Worm (Caenorhabditis elegans) whole organism, young adult: ENCODE data around the gene gstk-1.

Experiments used
- B0261.1 ChIP-seq: sonication (generic microtip); optimal IDR thresholded peaks from 2 replicates; lab custom pipeline; 2016; ENCODE audit warnings: mild to moderate bottlenecking, missing genetic modification characterization, moderate library complexity, missing compliant biosample characterization
- C06A6.2 ChIP-seq: fragments of 200-800 bp; sonication (Bioruptor generic); conservative IDR thresholded peaks from 2 replicates; pipeline ENCODE4 v1.3.6; 2022; ENCODE audit warnings: missing genetic modification characterization, missing compliant biosample characterization
- F23B12.7 ChIP-seq: sonication (generic microtip); optimal IDR thresholded peaks from 2 replicates; lab custom pipeline; 2017; ENCODE audit warnings: missing genetic modification characterization, mild to moderate bottlenecking, missing compliant biosample characterization, antibody characterized with exemption, moderate library complexity; ENCODE audit not compliant: insufficient read depth
- K11D2.4 ChIP-seq: fragments of 200-800 bp; sonication (Bioruptor generic); IDR thresholded peaks from 2 replicates; pipeline ENCODE4 v1.3.6; 2022; ENCODE audit warnings: missing genetic modification reagents, missing genetic modification characterization, missing compliant biosample characterization
- K12H6.12 ChIP-seq: fragments of 200-800 bp; sonication (Bioruptor generic); optimal IDR thresholded peaks from 2 replicates; lab custom pipeline; 2018; ENCODE audit warnings: mild to moderate bottlenecking, missing genetic modification characterization, missing compliant biosample characterization
- T07F8.4 ChIP-seq: sonication (generic microtip); optimal IDR thresholded peaks from 2 replicates; lab custom pipeline; 2016; ENCODE audit warnings: mild to moderate bottlenecking, missing genetic modification characterization, moderate library complexity, missing compliant biosample characterization
- Y53F4B.3 ChIP-seq: fragments of 200-800 bp; sonication (Bioruptor generic); IDR thresholded peaks from 2 replicates; pipeline ENCODE4 v1.3.6; 2022; ENCODE audit warnings: missing genetic modification reagents, missing genetic modification characterization, missing compliant biosample characterization
- Y56A3A.18 ChIP-seq: fragments of 200-800 bp; sonication (Bioruptor generic); IDR thresholded peaks from 2 replicates; pipeline ENCODE4 v1.3.6; 2022; ENCODE audit warnings: missing genetic modification reagents, missing genetic modification characterization, missing compliant biosample characterization
- Y79H2A.3 ChIP-seq: fragments of 200-800 bp; sonication (Bioruptor generic); conservative IDR thresholded peaks from 2 replicates; pipeline ENCODE4 v1.3.6; 2022; ENCODE audit warnings: missing genetic modification reagents, missing genetic modification characterization, missing compliant biosample characterization
- Y95B8A.8 ChIP-seq: fragments of 200-800 bp; sonication (Bioruptor generic); IDR thresholded peaks from 2 replicates; pipeline ENCODE4 v1.3.6; 2022; ENCODE audit warnings: missing genetic modification reagents, missing genetic modification characterization, missing compliant biosample characterization
- ZK185.1 ChIP-seq: sonication (generic microtip); optimal IDR thresholded peaks from 2 replicates; lab custom pipeline; 2016; ENCODE audit warnings: mild to moderate bottlenecking, missing genetic modification characterization, missing compliant biosample characterization; ENCODE audit not compliant: poor library complexity, severe bottlenecking
- attf-5 ChIP-seq: fragments of 200-800 bp; sonication (Bioruptor generic); optimal IDR thresholded peaks from 2 replicates; lab custom pipeline; 2018; ENCODE audit warnings: mild to moderate bottlenecking, missing genetic modification characterization, missing compliant biosample characterization
- cebp-1 ChIP-seq, 2 experiments: fragments of 200-800 bp in 1 of 2; sonication (Bioruptor generic) in 1 of 2; sonication (generic microtip) in 1 of 2; IDR thresholded peaks in 1 of 2; optimal IDR thresholded peaks in 1 of 2; 2 replicates each; pipeline versions ENCODE4 v1.3.6 to Lab custom; 2017 to 2022; ENCODE audit warnings: missing compliant biosample characterization in 2 of 2, missing genetic modification characterization in 2 of 2, mild to moderate bottlenecking in 1 of 2, missing genetic modification reagents in 1 of 2, moderate library complexity in 1 of 2
- cebp-2 ChIP-seq: fragments of 200-800 bp; sonication (Bioruptor generic); IDR thresholded peaks from 2 replicates; pipeline ENCODE4 v1.3.6; 2022; ENCODE audit warnings: missing genetic modification characterization, missing compliant biosample characterization
- die-1 ChIP-seq: sonication (generic microtip); optimal IDR thresholded peaks from 2 replicates; lab custom pipeline; 2016; ENCODE audit warnings: missing genotype, mild to moderate bottlenecking, missing genetic modification characterization, missing compliant biosample characterization
- dpff-1 ChIP-seq: sonication (generic microtip); optimal IDR thresholded peaks from 2 replicates; lab custom pipeline; 2017; ENCODE audit warnings: mild to moderate bottlenecking, missing genetic modification characterization, missing compliant biosample characterization
- egl-44 ChIP-seq: fragments of 200-800 bp; sonication (Bioruptor generic); IDR thresholded peaks from 2 replicates; pipeline ENCODE4 v1.3.6; 2022; ENCODE audit warnings: missing genetic modification reagents, missing genetic modification characterization, missing compliant biosample characterization
- egrh-3 ChIP-seq: fragments of 200-800 bp; sonication (Bioruptor generic); IDR thresholded peaks from 2 replicates; pipeline ENCODE4 v1.3.6; 2022; ENCODE audit warnings: missing genetic modification reagents, missing genetic modification characterization, missing compliant biosample characterization
- ekl-4 ChIP-seq: fragments of 200-800 bp; sonication (Bioruptor generic); IDR thresholded peaks from 2 replicates; pipeline ENCODE4 v1.3.6; 2022; ENCODE audit warnings: missing genetic modification reagents, missing genetic modification characterization, missing compliant biosample characterization
- ets-4 ChIP-seq: fragments of 200-800 bp; sonication (Bioruptor generic); optimal IDR thresholded peaks from 2 replicates; lab custom pipeline; 2018; ENCODE audit warnings: mild to moderate bottlenecking, missing genetic modification characterization, missing compliant biosample characterization
- him-1 ChIP-seq: sonication (generic microtip); optimal IDR thresholded peaks from 2 replicates; lab custom pipeline; 2016; ENCODE audit warnings: missing genotype, missing genetic modification reagents, missing genetic modification characterization, missing compliant biosample characterization
- hmg-20 ChIP-seq: fragments of 200-800 bp; sonication (Bioruptor generic); IDR thresholded peaks from 2 replicates; pipeline ENCODE4 v1.3.6; 2022; ENCODE audit warnings: missing genetic modification reagents, missing genetic modification characterization, missing compliant biosample characterization
- hrde-1 ChIP-seq: sonication (generic microtip); optimal IDR thresholded peaks from 2 replicates; lab custom pipeline; 2016; ENCODE audit warnings: missing genetic modification characterization, mild to moderate bottlenecking, missing compliant biosample characterization, moderate library complexity, missing genotype, missing genetic modification reagents, borderline replicate concordance
- let-526 ChIP-seq: fragments of 200-800 bp; sonication (Bioruptor generic); IDR thresholded peaks from 2 replicates; pipeline ENCODE4 v1.3.6; 2022; ENCODE audit warnings: missing genetic modification reagents, missing genetic modification characterization, missing compliant biosample characterization
- lin-40 ChIP-seq: sonication (generic microtip); optimal IDR thresholded peaks from 2 replicates; lab custom pipeline; 2016; ENCODE audit warnings: missing genetic modification characterization, mild to moderate bottlenecking, missing compliant biosample characterization, missing genotype, missing genetic modification reagents
- lin-54 ChIP-seq: fragments of 200-800 bp; sonication (Bioruptor generic); optimal IDR thresholded peaks from 2 replicates; lab custom pipeline; 2018; ENCODE audit warnings: mild to moderate bottlenecking, missing genetic modification characterization, missing compliant biosample characterization
- madf-10 ChIP-seq: sonication (generic microtip); optimal IDR thresholded peaks from 2 replicates; lab custom pipeline; 2016; ENCODE audit warnings: mild to moderate bottlenecking, missing genetic modification characterization, missing compliant biosample characterization
- madf-3 ChIP-seq: fragments of 200-800 bp; sonication (Bioruptor generic); IDR thresholded peaks from 2 replicates; pipeline ENCODE4 v1.3.6; 2022; ENCODE audit warnings: missing genetic modification reagents, missing genetic modification characterization, missing compliant biosample characterization
- madf-6 ChIP-seq: fragments of 200-800 bp; sonication (Bioruptor generic); IDR thresholded peaks from 2 replicates; pipeline ENCODE4 v1.3.6; 2022; ENCODE audit warnings: missing genetic modification reagents, missing genetic modification characterization, missing compliant biosample characterization
- mcd-1 ChIP-seq: fragments of 200-800 bp; sonication (Bioruptor generic); IDR thresholded peaks from 2 replicates; pipeline ENCODE4 v1.3.6; 2022; ENCODE audit warnings: missing genetic modification reagents, missing genetic modification characterization, missing compliant biosample characterization
- nfya-2 ChIP-seq: fragments of 200-800 bp; sonication (Bioruptor generic); IDR thresholded peaks from 2 replicates; pipeline ENCODE4 v1.3.6; 2022; ENCODE audit warnings: missing genetic modification reagents, missing genetic modification characterization, missing compliant biosample characterization
- nhr-80 ChIP-seq: sonication (generic microtip); optimal IDR thresholded peaks from 2 replicates; lab custom pipeline; 2016; ENCODE audit warnings: missing genetic modification characterization, missing compliant biosample characterization
- nhr-90 ChIP-seq: sonication (generic microtip); optimal IDR thresholded peaks from 2 replicates; lab custom pipeline; 2016; ENCODE audit warnings: missing genotype, mild to moderate bottlenecking, missing genetic modification characterization, missing compliant biosample characterization
- sea-2 ChIP-seq: fragments of 200-800 bp; sonication (Bioruptor generic); IDR thresholded peaks from 2 replicates; pipeline ENCODE4 v1.3.6; 2022; ENCODE audit warnings: missing genetic modification characterization, missing compliant biosample characterization
- somi-1 ChIP-seq: fragments of 200-800 bp; sonication (Bioruptor generic); optimal IDR thresholded peaks from 2 replicates; lab custom pipeline; 2018; ENCODE audit warnings: mild to moderate bottlenecking, missing genetic modification characterization, missing compliant biosample characterization
- tlf-1 ChIP-seq: fragments of 200-800 bp; sonication (Bioruptor generic); optimal IDR thresholded peaks from 2 replicates; lab custom pipeline; 2018; ENCODE audit warnings: mild to moderate bottlenecking, missing genetic modification characterization, missing compliant biosample characterization
- unc-130 ChIP-seq: sonication (generic microtip); optimal IDR thresholded peaks from 2 replicates; lab custom pipeline; 2016; ENCODE audit warnings: missing genetic modification reagents, missing genetic modification characterization, missing compliant biosample characterization
- unc-62 ChIP-seq: fragments of 150-350 bp; optimal IDR thresholded peaks from 2 replicates; lab custom pipeline; 2014; ENCODE audit warnings: missing biosample characterization, missing genetic modification reagents, missing genetic modification characterization
- zim-3 ChIP-seq: sonication (generic microtip); optimal IDR thresholded peaks from 2 replicates; lab custom pipeline; 2017; ENCODE audit warnings: mild to moderate bottlenecking, missing genetic modification characterization, moderate library complexity, missing compliant biosample characterization
- ztf-26 ChIP-seq: sonication (generic microtip); optimal IDR thresholded peaks from 2 replicates; lab custom pipeline; 2017; ENCODE audit warnings: missing genetic modification characterization, missing compliant biosample characterization
- ztf-28 ChIP-seq: fragments of 200-800 bp; sonication (Bioruptor generic); IDR thresholded peaks from 2 replicates; pipeline ENCODE4 v1.3.6; 2022; ENCODE audit warnings: missing genetic modification reagents, missing genetic modification characterization, missing compliant biosample characterization
- ztf-3 ChIP-seq: fragments of 200-800 bp; sonication (Bioruptor generic); optimal IDR thresholded peaks from 2 replicates; lab custom pipeline; 2018; ENCODE audit warnings: mild to moderate bottlenecking, missing genetic modification characterization, missing compliant biosample characterization

Gene gstk-1

ce11 chrII:9636300-9636699 is 20.2 kb upstream of the gstk-1 start, which contains the start of gene ZK1307.7:
TSS of gene ZK1307.7 (plus strand) at chrII:9636600.
- TF ChIP-seq K11D2.4 (GFP tag; lab: Robert Waterston, UW) (no peak), Y95B8A.8 (GFP tag; lab: Robert Waterston, UW) (no peak), ekl-4 (GFP tag; lab: Robert Waterston, UW) (no peak), mcd-1 (GFP tag; lab: Robert Waterston, UW) (no peak), T07F8.4 (tag; lab: Kevin White, UChicago) (no peak), cebp-1 (GFP tag; IDR thresholded peaks at IDR 0.05; lab: Robert Waterston, UW) (no peak), cebp-1 (tag; optimal IDR thresholded peaks at IDR 0.05; lab: Kevin White, UChicago) (no peak), him-1 (tag; lab: Kevin White, UChicago) (no peak), Y56A3A.18 (GFP tag; lab: Robert Waterston, UW) (no peak), somi-1 (GFP tag; lab: Kevin White, UChicago) (no peak), nhr-90 (no peak), unc-62 (GFP tag; lab: Kevin White, UChicago) (no peak), nfya-2 (no peak)
- TF ChIP-seq, all 124 proteins: peak for 0

ce11 chrII:9644438-9644837 is 12.1 kb upstream of the gstk-1 start, which contains the start of gene fzr-1:
TSS of gene fzr-1 (minus strand) at chrII:9644466.
- TF ChIP-seq cebp-1 (GFP tag; IDR thresholded peaks at IDR 0.05; lab: Robert Waterston, UW) (no peak), cebp-1 (tag; optimal IDR thresholded peaks at IDR 0.05; lab: Kevin White, UChicago) (no peak), cebp-2 (GFP tag; lab: Robert Waterston, UW) (no peak), ztf-3 (no peak), lin-40 (tag; lab: Kevin White, UChicago) (no peak), C06A6.2 (no peak), nfya-2 (no peak), unc-130 (GFP tag; lab: Kevin White, UChicago) (no peak), sea-2 (GFP tag; lab: Robert Waterston, UW) (no peak), hrde-1 (tag; lab: Kevin White, UChicago) (no peak), F23B12.7 (tag; lab: Kevin White, UChicago) (no peak), zim-3 (no peak), dpff-1 (tag; lab: Kevin White, UChicago) (no peak)

ce11 chrII:9644940-9645634 is 11.4 kb upstream of the gstk-1 start:
- TF ChIP-seq egrh-3 (no peak), madf-6 (0 out of 2 replicates have a peak, but pooled peaks have one; percentile 31), ets-4 (GFP tag; lab: Kevin White, UChicago) (no peak), nhr-80 (tag; lab: Kevin White, UChicago) (peak; percentile 50)

- TF ChIP-seq ZK185.1 (tag; lab: Kevin White, UChicago): no peak
- TF ChIP-seq madf-10: no peak
- no peak for TF ChIP-seq Y79H2A.3 (GFP tag; lab: Robert Waterston, UW)
- TF ChIP-seq him-1 (tag; lab: Kevin White, UChicago): no peak
- no peak for TF ChIP-seq zim-3
- no peak for TF ChIP-seq die-1 (tag; lab: Kevin White, UChicago)
- no peak for TF ChIP-seq tlf-1 (GFP tag; lab: Kevin White, UChicago)
- TF ChIP-seq F23B12.7 (tag; lab: Kevin White, UChicago): no peak
- peak; percentile 37 for TF ChIP-seq lin-54
- no peak for TF ChIP-seq B0261.1 (tag; lab: Kevin White, UChicago)
- no peak for TF ChIP-seq hmg-20 (GFP tag; lab: Robert Waterston, UW)
- TF ChIP-seq ztf-28 (GFP tag; lab: Robert Waterston, UW): no peak
- TF ChIP-seq K12H6.12 (tag; lab: Kevin White, UChicago): peak; percentile 61
- TF ChIP-seq somi-1 (GFP tag; lab: Kevin White, UChicago): peak; percentile 48
- no peak for TF ChIP-seq ztf-26 (tag; lab: Kevin White, UChicago)
- peak; percentile 67 for TF ChIP-seq attf-5
- no peak for TF ChIP-seq let-526 (GFP tag; lab: Robert Waterston, UW)
- TF ChIP-seq lin-40 (tag; lab: Kevin White, UChicago): peak; percentile 66
- TF ChIP-seq Y53F4B.3 (GFP tag; lab: Robert Waterston, UW): no peak
- no peak for TF ChIP-seq madf-3 (GFP tag; lab: Robert Waterston, UW)
- TF ChIP-seq egl-44 (GFP tag; lab: Robert Waterston, UW): no peak
Measured at ce11 chrII:9646122-9646555, 10.4 kb upstream of the gstk-1 start.
